Worm (Caenorhabditis elegans): Measurements from ENCODE around the gene nhr-91.

DNA sequence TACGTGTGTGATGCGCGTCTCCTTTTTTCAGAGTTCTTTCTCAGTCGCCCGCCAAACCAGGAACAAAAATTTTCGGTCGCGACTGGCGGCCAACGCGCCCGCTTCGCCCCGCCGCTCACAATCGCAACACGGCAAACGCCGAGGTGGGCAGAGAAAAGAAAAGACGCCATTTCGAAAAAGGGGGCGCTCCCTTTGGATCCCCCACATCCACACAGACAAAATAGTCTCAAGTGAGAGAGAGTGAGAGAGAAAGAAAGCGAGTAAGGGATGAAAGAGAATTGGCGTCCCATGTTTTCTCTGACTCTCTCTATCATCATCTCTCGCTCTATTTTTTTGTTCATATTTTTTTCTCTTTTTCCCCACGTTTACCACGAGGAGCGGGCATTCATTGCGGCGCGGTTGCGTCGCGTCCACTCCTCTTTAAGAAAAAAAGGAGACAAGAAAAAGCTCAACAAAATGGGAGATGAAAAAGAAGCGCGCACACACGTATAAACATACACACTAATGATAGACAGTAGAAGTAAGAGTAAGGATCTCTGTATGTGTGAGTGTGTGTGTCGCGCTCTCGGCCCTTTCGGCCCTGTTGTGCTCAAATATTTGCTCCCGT, 44.8 kb downstream of the nhr-91 start:
- peak; percentile 9 for TF ChIP-seq ama-1 (optimal IDR thresholded peaks at IDR 0.05)
- TF ChIP-seq fos-1 (tag; optimal IDR thresholded peaks at IDR 0.05): no peak
- TF ChIP-seq lin-29 (GFP tag; IDR thresholded peaks at IDR 0.05): peak; percentile 63; the same call in 1 of the 2 replicates
- peak; percentile 15 for TF ChIP-seq lin-13 (GFP tag; optimal IDR thresholded peaks at IDR 0.05)
- TF ChIP-seq aly-2 (tag; optimal IDR thresholded peaks at IDR 0.05): no peak
- no peak for TF ChIP-seq unc-130 (GFP tag; optimal IDR thresholded peaks at IDR 0.05)
- peak; percentile 61 for TF ChIP-seq mes-2 (tag; optimal IDR thresholded peaks at IDR 0.05; ENCODE audit: poor library complexity, severe bottlenecking)
- TF ChIP-seq ceh-62 (tag; optimal IDR thresholded peaks at IDR 0.05): no peak
- TF ChIP-seq nhr-28 (tag; optimal IDR thresholded peaks at IDR 0.05): peak; percentile 82
- peak; percentile 89 to 98 for TF ChIP-seq mdl-1 (tag; optimal IDR thresholded peaks at IDR 0.05)
- TF ChIP-seq lin-39 (tag; optimal IDR thresholded peaks at IDR 0.05): no peak
- TF ChIP-seq ceh-82 (tag; optimal IDR thresholded peaks at IDR 0.05): no peak

All from whole organism, L4 larva.